Worm (Caenorhabditis elegans): ENCODE data around the gene C09G4.4.
A peak's percentile ranks its signal among the peaks of the same experiment; 100 is the strongest.

Gene C09G4.4

DNA sequence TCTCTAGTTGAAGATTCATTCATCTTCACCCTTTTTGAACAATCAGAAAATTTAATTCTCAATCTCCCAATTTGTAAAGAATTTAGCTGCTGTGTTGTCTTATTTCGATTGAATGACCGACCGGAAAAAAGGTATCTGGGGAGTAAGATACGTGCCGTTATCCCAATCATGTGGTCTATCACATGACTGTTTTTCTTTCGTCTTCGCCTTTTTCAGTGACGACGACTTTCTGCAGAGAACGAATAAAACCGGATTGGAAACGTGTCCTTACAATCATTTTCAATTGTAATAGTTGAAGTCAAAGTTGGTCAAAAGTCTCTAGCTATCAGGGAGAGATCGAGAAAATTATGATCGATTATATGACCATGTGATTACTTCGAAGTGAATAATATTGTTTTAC lies 16.3 kb downstream of the C09G4.4 start (continued):
- TF ChIP-seq egl-13 (tag; optimal IDR thresholded peaks at IDR 0.05) (no peak), unc-62 (GFP tag; optimal IDR thresholded peaks at IDR 0.05) (no peak), unc-86 (tag; optimal IDR thresholded peaks at IDR 0.05) (no peak), hlh-4 (tag; optimal IDR thresholded peaks at IDR 0.05) (no peak), ceh-82 (tag; optimal IDR thresholded peaks at IDR 0.05) (no peak), pag-3 (tag; optimal IDR thresholded peaks at IDR 0.05; ENCODE audit: borderline replicate concordance, insufficient read depth) (no peak), nhr-76 (tag; optimal IDR thresholded peaks at IDR 0.05) (no peak), C34B4.2 (tag; optimal IDR thresholded peaks at IDR 0.05) (no peak), fkh-8 (tag; optimal IDR thresholded peaks at IDR 0.05) (no peak), C04F5.9 (tag; optimal IDR thresholded peaks at IDR 0.05) (no peak), dpl-1 (GFP tag; optimal IDR thresholded peaks at IDR 0.05) (peak in 2 of 3 experiments; percentile 33 to 46), nhr-85 (tag) (peak; percentile 99), ceh-63 (GFP tag; optimal IDR thresholded peaks at IDR 0.05) (no peak), mdl-1 (tag; optimal IDR thresholded peaks at IDR 0.05) (peak in 1 of 2 experiments; percentile 76), ceh-88 (GFP tag; IDR thresholded peaks at IDR 0.05) (no peak), irx-1 (tag; optimal IDR thresholded peaks at IDR 0.05) (peak; percentile 69), ama-1 (optimal IDR thresholded peaks at IDR 0.05) (no peak), fos-1 (tag; optimal IDR thresholded peaks at IDR 0.05) (no peak), ztf-11 (tag; optimal IDR thresholded peaks at IDR 0.05) (no peak), pqm-1 (tag; optimal IDR thresholded peaks at IDR 0.05) (no peak), mep-1 (tag; optimal IDR thresholded peaks at IDR 0.05) (peak; percentile 77), sup-37 (GFP tag; optimal IDR thresholded peaks at IDR 0.05) (no peak), nhr-71 (tag; optimal IDR thresholded peaks at IDR 0.05) (peak; percentile 92), nhr-90 (tag; optimal IDR thresholded peaks at IDR 0.05; ENCODE audit: poor library complexity) (peak; percentile 84), lin-39 (tag; optimal IDR thresholded peaks at IDR 0.05) (no peak), snu-23 (GFP tag; optimal IDR thresholded peaks at IDR 0.05) (peak; percentile 73), lin-35 (GFP tag; optimal IDR thresholded peaks at IDR 0.05) (peak in 1 of 2 experiments; percentile 72), nhr-237 (tag; optimal IDR thresholded peaks at IDR 0.05) (no peak), ceh-90 (tag; optimal IDR thresholded peaks at IDR 0.05) (no peak), fkh-4 (tag; optimal IDR thresholded peaks at IDR 0.05; ENCODE audit: borderline replicate concordance) (no peak), dsc-1 (tag; optimal IDR thresholded peaks at IDR 0.05) (no peak), nhr-77 (tag; optimal IDR thresholded peaks at IDR 0.05) (no peak), lin-13 (GFP tag; optimal IDR thresholded peaks at IDR 0.05) (peak; percentile 26), skn-1 (tag; optimal IDR thresholded peaks at IDR 0.05) (no peak), efl-1 (optimal IDR thresholded peaks at IDR 0.05) (peak in 1 of 2 experiments; percentile 27), efl-1 (GFP tag; optimal IDR thresholded peaks at IDR 0.05 in 1 of 2) (peak in 1 of 2 experiments; percentile 94), fkh-10 (GFP tag; optimal IDR thresholded peaks at IDR 0.05) (no peak), aha-1 (tag; optimal IDR thresholded peaks at IDR 0.05) (peak; percentile 3), ces-1 (GFP tag; optimal IDR thresholded peaks at IDR 0.05) (no peak), elt-3 (tag; optimal IDR thresholded peaks at IDR 0.05) (peak in 5 of 6 experiments; percentile 25 to 99 (median 70))

DNA sequence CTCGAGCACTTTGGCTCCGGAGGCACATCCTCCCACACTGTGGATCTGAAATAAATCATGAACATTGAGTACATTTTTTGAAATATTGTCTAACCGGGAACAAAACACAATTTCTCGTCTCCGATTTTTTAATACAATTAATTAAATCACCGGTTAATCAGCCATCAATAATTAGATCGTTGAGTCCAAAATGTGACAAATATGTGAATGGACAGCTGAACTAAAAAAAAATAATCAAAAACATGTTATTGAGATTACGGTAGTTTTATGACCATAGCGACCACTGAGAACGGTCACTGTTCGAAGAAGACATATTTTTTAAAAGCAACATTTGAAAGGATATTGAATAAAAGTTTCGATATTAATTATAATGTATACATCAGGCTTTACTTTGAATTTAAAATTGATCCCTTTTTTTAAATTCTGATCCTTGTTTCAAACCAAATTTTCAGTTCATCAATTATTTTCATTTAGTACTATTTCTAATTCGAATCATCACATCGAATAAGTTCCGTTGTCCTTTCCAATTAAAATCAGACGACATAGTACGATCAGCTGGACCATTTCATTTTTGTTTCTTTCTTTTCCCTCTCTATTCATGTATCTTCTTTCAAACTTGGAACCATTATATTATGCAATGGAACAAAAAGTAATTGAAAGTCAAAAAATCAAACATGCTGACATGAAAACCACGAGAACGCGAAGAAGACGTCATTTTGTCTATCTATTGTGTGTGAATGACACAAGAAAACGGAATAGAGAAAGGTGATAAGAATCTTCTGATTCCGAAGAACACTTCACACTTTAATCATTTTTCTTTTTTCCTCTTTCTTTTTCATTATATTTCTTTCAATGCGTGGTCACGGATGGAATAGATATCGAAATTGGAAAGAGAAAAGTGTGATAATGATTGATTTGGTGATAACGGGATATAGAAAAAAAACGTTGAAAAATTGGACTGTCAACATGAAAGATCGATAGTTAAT lies 17.6 kb downstream of the C09G4.4 start:
- TF ChIP-seq jun-1 (tag; optimal IDR thresholded peaks at IDR 0.05) (peak; percentile 70), fkh-10 (GFP tag; optimal IDR thresholded peaks at IDR 0.05) (no peak), lir-3 (tag; optimal IDR thresholded peaks at IDR 0.05; ENCODE audit: poor library complexity) (no peak), mep-1 (tag; optimal IDR thresholded peaks at IDR 0.05) (peak; percentile 61), tbx-2 (tag; optimal IDR thresholded peaks at IDR 0.05) (peak; percentile 65), snu-23 (GFP tag; optimal IDR thresholded peaks at IDR 0.05) (peak; percentile 54), isw-1 (GFP tag; IDR thresholded peaks at IDR 0.05) (no peak), nhr-11 (tag; optimal IDR thresholded peaks at IDR 0.05) (no peak), nhr-28 (tag; optimal IDR thresholded peaks at IDR 0.05) (no peak), vab-15 (tag; optimal IDR thresholded peaks at IDR 0.05) (no peak), ceh-8 (GFP tag; optimal IDR thresholded peaks at IDR 0.05) (no peak), ets-5 (GFP tag; IDR thresholded peaks at IDR 0.05) (no peak), fos-1 (tag; optimal IDR thresholded peaks at IDR 0.05) (no peak), nhr-76 (tag; optimal IDR thresholded peaks at IDR 0.05) (no peak), nhr-90 (tag; optimal IDR thresholded peaks at IDR 0.05; ENCODE audit: poor library complexity) (peak; percentile 60), egl-13 (tag; optimal IDR thresholded peaks at IDR 0.05) (no peak), Y116A8C.19 (tag; optimal IDR thresholded peaks at IDR 0.05; ENCODE audit: borderline replicate concordance) (no peak), hpl-2 (GFP tag; optimal IDR thresholded peaks at IDR 0.05) (no peak), irx-1 (tag; optimal IDR thresholded peaks at IDR 0.05) (no peak)
